ENCODE assay signal across 3 fruit fly cellular contexts in genomic region chrX:18550726-18551125, dm6.
TF ChIP-seq lines count a peak whose summit lies in the region.

No protein-coding gene starts in this region.

- TF ChIP-seq CTCF in whole organism, embryonic (GFP tag; optimal IDR thresholded peaks at IDR 0.05; lab: Kevin White, UChicago): no peak

TF ChIP-seq in whole organism, embryonic, 481 proteins besides CTCF, POLR2A, EP300 and RAD21:
- TF ChIP-seq crol (GFP tag; IDR thresholded peaks at IDR 0.05; lab: Robert Waterston, UW) (0 out of 2 replicates have a peak, but pooled peaks have one; percentile 51), CG6272 (GFP tag; IDR thresholded peaks at IDR 0.05; lab: Robert Waterston, UW) (no peak), CG11504 (tag; optimal IDR thresholded peaks at IDR 0.05; lab: Kevin White, UChicago) (peak; percentile 92)

TF ChIP-seq in whole organism, prepupa, 60 proteins besides CTCF, POLR2A, EP300 and RAD21:
- TF ChIP-seq OdsH (GFP tag; optimal IDR thresholded peaks at IDR 0.05; lab: Kevin White, UChicago): no peak
- TF ChIP-seq ss (GFP tag; optimal IDR thresholded peaks at IDR 0.05; lab: Kevin White, UChicago): peak in 1 of 2 experiments; percentile 72
- peak; percentile 18 for TF ChIP-seq dsx (GFP tag; optimal IDR thresholded peaks at IDR 0.05; lab: Kevin White, UChicago; ENCODE audit: poor library complexity, severe bottlenecking)

TF ChIP-seq in whole organism, pupa, 21 proteins besides CTCF, POLR2A, EP300 and RAD21:
- TF ChIP-seq CG15710 (tag; optimal IDR thresholded peaks at IDR 0.05; lab: Kevin White, UChicago) (no peak), CG34367 (tag; optimal IDR thresholded peaks at IDR 0.05; lab: Kevin White, UChicago) (no peak), CG13204 (GFP tag; optimal IDR thresholded peaks at IDR 0.05; lab: Kevin White, UChicago) (peak; percentile 85)
